Worm (Caenorhabditis elegans) whole organism, late embryonic: ENCODE data around the gene R05G6.10.

ENCODE experiments used
- elt-4 ChIP-seq: sonication (generic microtip); optimal IDR thresholded peaks from 2 replicates; lab custom pipeline; 2016; ENCODE audit warnings: missing genetic modification characterization, missing compliant biosample characterization
- eyg-1 ChIP-seq: sonication (generic microtip); optimal IDR thresholded peaks from 2 replicates; lab custom pipeline; 2016; ENCODE audit warnings: missing genotype, missing genetic modification characterization, missing compliant biosample characterization
- fax-1 ChIP-seq: sonication (generic microtip); optimal IDR thresholded peaks from 2 replicates; lab custom pipeline; 2016; ENCODE audit warnings: missing genotype, missing genetic modification characterization, missing compliant biosample characterization
- gmeb-2 ChIP-seq: sonication (generic microtip); optimal IDR thresholded peaks from 2 replicates; lab custom pipeline; 2016; ENCODE audit warnings: missing genetic modification characterization, inconsistent platforms, missing compliant biosample characterization
- hlh-13 ChIP-seq: fragments of 200-800 bp; sonication (Bioruptor generic); optimal IDR thresholded peaks from 2 replicates; lab custom pipeline; 2018; ENCODE audit warnings: mild to moderate bottlenecking, missing genetic modification characterization, missing compliant biosample characterization
- hlh-8 ChIP-seq: sonication (generic microtip); optimal IDR thresholded peaks from 2 replicates; lab custom pipeline; 2016; ENCODE audit warnings: missing genotype, missing genetic modification characterization, missing compliant biosample characterization
- lin-11 ChIP-seq: fragments of 200-800 bp; sonication (Bioruptor generic); optimal IDR thresholded peaks from 2 replicates; lab custom pipeline; 2018; ENCODE audit warnings: mild to moderate bottlenecking, missing genetic modification characterization, missing compliant biosample characterization
- nhr-11 ChIP-seq: fragments of 150-350 bp; optimal IDR thresholded peaks from 2 replicates; lab custom pipeline; 2014; ENCODE audit warnings: missing biosample characterization, missing genetic modification characterization
- pat-9 ChIP-seq: fragments of 200-800 bp; sonication (Bioruptor generic); optimal IDR thresholded peaks from 2 replicates; lab custom pipeline; 2018; ENCODE audit warnings: mild to moderate bottlenecking, missing genetic modification characterization, moderate library complexity, missing compliant biosample characterization
- pha-4 ChIP-seq: fragments of 150-350 bp; optimal IDR thresholded peaks from 2 replicates; lab custom pipeline; 2018; ENCODE audit warnings: missing biosample characterization, missing genetic modification reagents, missing genetic modification characterization
- pqm-1 ChIP-seq: sonication (generic microtip); optimal IDR thresholded peaks from 2 replicates; lab custom pipeline; 2016; ENCODE audit warnings: missing genetic modification characterization, missing compliant biosample characterization
- ref-2 ChIP-seq: sonication (generic microtip); optimal IDR thresholded peaks from 2 replicates; lab custom pipeline; 2016; ENCODE audit warnings: missing genetic modification characterization, missing compliant biosample characterization
- sdc-2 ChIP-seq: sonication (generic microtip); optimal IDR thresholded peaks from 2 replicates; lab custom pipeline; 2016; ENCODE audit warnings: missing genotype, missing genetic modification characterization, missing compliant biosample characterization
- unc-55 ChIP-seq: sonication (generic microtip); optimal IDR thresholded peaks from 2 replicates; lab custom pipeline; 2017; ENCODE audit warnings: missing biosample characterization, missing genetic modification reagents, missing genetic modification characterization

R05G6.10 gene

DNA sequence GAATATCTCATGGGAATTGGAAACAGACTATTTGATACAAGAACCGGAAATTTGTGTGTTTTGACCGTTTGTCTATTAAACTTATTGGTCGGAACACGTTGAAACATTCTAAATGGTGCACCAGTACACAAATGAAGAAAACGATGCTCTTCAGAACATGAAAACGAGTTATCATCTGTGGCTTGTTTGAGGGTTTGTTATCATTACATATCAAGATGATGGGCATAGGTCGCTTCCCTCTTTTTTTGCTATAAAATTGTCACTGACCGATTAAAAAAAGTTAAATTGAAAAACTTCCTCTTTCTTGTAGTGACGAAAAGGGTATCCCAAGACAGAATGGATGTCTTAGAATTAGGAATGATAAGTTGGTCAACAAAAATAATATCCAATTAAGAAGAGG, 73.7 kb downstream of the R05G6.10 start:
- TF ChIP-seq fax-1: no peak
- TF ChIP-seq eyg-1 (tag; lab: Kevin White, UChicago): no peak
- TF ChIP-seq sdc-2 (tag; lab: Kevin White, UChicago): no peak
- no peak for TF ChIP-seq nhr-11 (tag; lab: Kevin White, UChicago)
- TF ChIP-seq pat-9 (tag; lab: Kevin White, UChicago): no peak
- no peak for TF ChIP-seq hlh-13 (GFP tag; lab: Kevin White, UChicago)
- TF ChIP-seq unc-55 (GFP tag; lab: Kevin White, UChicago): no peak
- no peak for TF ChIP-seq ref-2 (tag; lab: Kevin White, UChicago)
- TF ChIP-seq lin-11: no peak
- TF ChIP-seq pha-4 (tag; lab: Kevin White, UChicago): no peak
- TF ChIP-seq gmeb-2: no peak
- TF ChIP-seq hlh-8 (tag; lab: Kevin White, UChicago): no peak
- TF ChIP-seq pqm-1 (tag; lab: Kevin White, UChicago): no peak
- TF ChIP-seq elt-4 (tag; lab: Kevin White, UChicago): no peak
